Worm (Caenorhabditis elegans): Measurements from ENCODE around the gene F09B12.7.

F09B12.7 gene

ce11 chrX:15073479-15073878, 21.4 kb downstream of the F09B12.7 start:
- no peak for TF ChIP-seq T22C8.4 (GFP tag; IDR thresholded peaks at IDR 0.05)
- TF ChIP-seq ztf-29 (GFP tag; IDR thresholded peaks at IDR 0.05): no peak
- TF ChIP-seq flt-1 (GFP tag; IDR thresholded peaks at IDR 0.05): no peak

- TF ChIP-seq ref-1 (GFP tag; conservative IDR thresholded peaks at IDR 0.05): no peak
- TF ChIP-seq flt-1 (GFP tag; IDR thresholded peaks at IDR 0.05): no peak
- TF ChIP-seq tab-1 (GFP tag; IDR thresholded peaks at IDR 0.05): no peak
- TF ChIP-seq T22C8.4 (GFP tag; IDR thresholded peaks at IDR 0.05): no peak
- TF ChIP-seq ztf-23 (GFP tag; IDR thresholded peaks at IDR 0.05): no peak
- no peak for TF ChIP-seq cog-1 (tag; optimal IDR thresholded peaks at IDR 0.05)
- TF ChIP-seq klf-2 (GFP tag; conservative IDR thresholded peaks at IDR 0.05): no peak
- no peak for TF ChIP-seq ztf-29 (GFP tag; IDR thresholded peaks at IDR 0.05)
- no peak for TF ChIP-seq med-1 (GFP tag; optimal IDR thresholded peaks at IDR 0.05; ENCODE audit: insufficient read depth)
These were observed 22.0 kb downstream of the F09B12.7 start for ce11 chrX:15072877-15073276.

ce11 chrX:15070137-15070536, 24.7 kb downstream of the F09B12.7 start:
- TF ChIP-seq T22C8.4 (GFP tag; IDR thresholded peaks at IDR 0.05) (no peak), ztf-29 (GFP tag; IDR thresholded peaks at IDR 0.05) (no peak), ref-1 (GFP tag; conservative IDR thresholded peaks at IDR 0.05) (no peak), ztf-23 (GFP tag; IDR thresholded peaks at IDR 0.05) (no peak), cog-1 (tag; optimal IDR thresholded peaks at IDR 0.05) (no peak), tab-1 (GFP tag; IDR thresholded peaks at IDR 0.05) (no peak), flt-1 (GFP tag; IDR thresholded peaks at IDR 0.05) (no peak), med-1 (GFP tag; optimal IDR thresholded peaks at IDR 0.05; ENCODE audit: insufficient read depth) (no peak), klf-2 (GFP tag; conservative IDR thresholded peaks at IDR 0.05) (no peak)

ce11 chrX:15069242-15069641, 25.6 kb downstream of the F09B12.7 start, which contains the start of gene mam-6:
mam-6 (minus strand) TSS chrX:15069342.
- TF ChIP-seq klf-2 (GFP tag; conservative IDR thresholded peaks at IDR 0.05) (no peak), ztf-29 (GFP tag; IDR thresholded peaks at IDR 0.05) (no peak), tab-1 (GFP tag; IDR thresholded peaks at IDR 0.05) (no peak), cog-1 (tag; optimal IDR thresholded peaks at IDR 0.05) (no peak), ref-1 (GFP tag; conservative IDR thresholded peaks at IDR 0.05) (no peak), med-1 (GFP tag; optimal IDR thresholded peaks at IDR 0.05; ENCODE audit: insufficient read depth) (no peak), flt-1 (GFP tag; IDR thresholded peaks at IDR 0.05) (no peak), ztf-23 (GFP tag; IDR thresholded peaks at IDR 0.05) (no peak), T22C8.4 (GFP tag; IDR thresholded peaks at IDR 0.05) (no peak)

- no peak for TF ChIP-seq flt-1 (GFP tag; IDR thresholded peaks at IDR 0.05)
- no peak for TF ChIP-seq klf-2 (GFP tag; conservative IDR thresholded peaks at IDR 0.05)
- no peak for TF ChIP-seq cog-1 (tag; optimal IDR thresholded peaks at IDR 0.05)
- TF ChIP-seq tab-1 (GFP tag; IDR thresholded peaks at IDR 0.05): no peak
These were observed 34.6 kb downstream of the F09B12.7 start, which contains the start of gene fbxa-96 for ce11 chrX:15060303-15060702. fbxa-96 (minus strand) TSS chrX:15060403.

ce11 chrX:15057900-15058299, 37.0 kb downstream of the F09B12.7 start:
- TF ChIP-seq cog-1 (tag; optimal IDR thresholded peaks at IDR 0.05) (no peak), flt-1 (GFP tag; IDR thresholded peaks at IDR 0.05) (no peak), med-1 (GFP tag; optimal IDR thresholded peaks at IDR 0.05; ENCODE audit: insufficient read depth) (no peak), T22C8.4 (GFP tag; IDR thresholded peaks at IDR 0.05) (no peak), klf-2 (GFP tag; conservative IDR thresholded peaks at IDR 0.05) (no peak), tab-1 (GFP tag; IDR thresholded peaks at IDR 0.05) (no peak), ref-1 (GFP tag; conservative IDR thresholded peaks at IDR 0.05) (no peak), ztf-23 (GFP tag; IDR thresholded peaks at IDR 0.05) (no peak), ztf-29 (GFP tag; IDR thresholded peaks at IDR 0.05) (no peak)

ce11 chrX:15056737-15057136, 38.1 kb downstream of the F09B12.7 start, which contains the start of gene H03G16.5:
H03G16.5 (minus strand) TSS chrX:15056837.
- no peak for TF ChIP-seq ztf-29 (GFP tag; IDR thresholded peaks at IDR 0.05)
- TF ChIP-seq T22C8.4 (GFP tag; IDR thresholded peaks at IDR 0.05): no peak
- no peak for TF ChIP-seq klf-2 (GFP tag; conservative IDR thresholded peaks at IDR 0.05)
- TF ChIP-seq cog-1 (tag; optimal IDR thresholded peaks at IDR 0.05): no peak
- TF ChIP-seq tab-1 (GFP tag; IDR thresholded peaks at IDR 0.05): no peak
- TF ChIP-seq ref-1 (GFP tag; conservative IDR thresholded peaks at IDR 0.05): no peak
- no peak for TF ChIP-seq ztf-23 (GFP tag; IDR thresholded peaks at IDR 0.05)
- no peak for TF ChIP-seq flt-1 (GFP tag; IDR thresholded peaks at IDR 0.05)
- TF ChIP-seq med-1 (GFP tag; optimal IDR thresholded peaks at IDR 0.05; ENCODE audit: insufficient read depth): no peak

- TF ChIP-seq cog-1 (tag; optimal IDR thresholded peaks at IDR 0.05) (no peak), tab-1 (GFP tag; IDR thresholded peaks at IDR 0.05) (no peak), klf-2 (GFP tag; conservative IDR thresholded peaks at IDR 0.05) (no peak), med-1 (GFP tag; optimal IDR thresholded peaks at IDR 0.05; ENCODE audit: insufficient read depth) (no peak), ztf-29 (GFP tag; IDR thresholded peaks at IDR 0.05) (no peak), ztf-23 (GFP tag; IDR thresholded peaks at IDR 0.05) (no peak), ref-1 (GFP tag; conservative IDR thresholded peaks at IDR 0.05) (no peak)
These were observed 39.0 kb downstream of the F09B12.7 start, which contains the start of gene H03G16.7 for ce11 chrX:15055914-15056313. H03G16.7 (minus strand) TSS chrX:15056014.

ce11 chrX:15053223-15053933, 41.5 kb downstream of the F09B12.7 start, which contains the start of gene H03G16.1:
H03G16.1 (plus strand) TSS chrX:15053883.
- TF ChIP-seq cog-1 (tag; optimal IDR thresholded peaks at IDR 0.05): no peak
- no peak for TF ChIP-seq tab-1 (GFP tag; IDR thresholded peaks at IDR 0.05)

ce11 chrX:15052385-15052784, 42.5 kb downstream of the F09B12.7 start, which contains the start of gene H03G16.6:
H03G16.6 (plus strand) TSS chrX:15052685.
- no peak for TF ChIP-seq med-1 (GFP tag; optimal IDR thresholded peaks at IDR 0.05; ENCODE audit: insufficient read depth)
- TF ChIP-seq tab-1 (GFP tag; IDR thresholded peaks at IDR 0.05): no peak
- TF ChIP-seq T22C8.4 (GFP tag; IDR thresholded peaks at IDR 0.05): no peak
- no peak for TF ChIP-seq ref-1 (GFP tag; conservative IDR thresholded peaks at IDR 0.05)
- no peak for TF ChIP-seq ztf-29 (GFP tag; IDR thresholded peaks at IDR 0.05)
- no peak for TF ChIP-seq klf-2 (GFP tag; conservative IDR thresholded peaks at IDR 0.05)
- TF ChIP-seq ztf-23 (GFP tag; IDR thresholded peaks at IDR 0.05): no peak
- TF ChIP-seq flt-1 (GFP tag; IDR thresholded peaks at IDR 0.05): no peak
- TF ChIP-seq cog-1 (tag; optimal IDR thresholded peaks at IDR 0.05): no peak
